Worm (Caenorhabditis elegans): ENCODE data around the gene F59F5.3.

The F59F5.3 gene

ce11 chrX:10524483-10524948, 17.7 kb downstream of the F59F5.3 start, which contains the start of the genes mboa-7 and git-1 (continued):
- no peak for TF ChIP-seq nhr-28 (tag; optimal IDR thresholded peaks at IDR 0.05)
- TF ChIP-seq efl-1 (optimal IDR thresholded peaks at IDR 0.05), result peak; percentile 42 to 49
- TF ChIP-seq efl-1 (GFP tag; optimal IDR thresholded peaks at IDR 0.05 in 1 of 2), result peak; percentile 12 to 92
- TF ChIP-seq hpl-2 (GFP tag; optimal IDR thresholded peaks at IDR 0.05), result peak; percentile 65
- TF ChIP-seq ama-1 (optimal IDR thresholded peaks at IDR 0.05), result no peak
- TF ChIP-seq dpl-1 (GFP tag; optimal IDR thresholded peaks at IDR 0.05), result peak; percentile 35 to 54 (median 54)
- TF ChIP-seq egl-27 (tag; optimal IDR thresholded peaks at IDR 0.05), result no peak
- peak; percentile 51 for TF ChIP-seq nhr-90 (tag; optimal IDR thresholded peaks at IDR 0.05; ENCODE audit: poor library complexity)
- no peak for TF ChIP-seq unc-86 (tag; optimal IDR thresholded peaks at IDR 0.05)
- no peak for TF ChIP-seq ztf-11 (tag; optimal IDR thresholded peaks at IDR 0.05)
- no peak for TF ChIP-seq zag-1 (tag; optimal IDR thresholded peaks at IDR 0.05)
- peak; percentile 86 for TF ChIP-seq nhr-20 (tag; optimal IDR thresholded peaks at IDR 0.05)
- peak; percentile 45 for TF ChIP-seq nhr-77 (tag; optimal IDR thresholded peaks at IDR 0.05)
- TF ChIP-seq sox-4 (tag; optimal IDR thresholded peaks at IDR 0.05), result no peak
- no peak for TF ChIP-seq nhr-237 (tag; optimal IDR thresholded peaks at IDR 0.05)
- no peak for TF ChIP-seq tlp-1 (tag; optimal IDR thresholded peaks at IDR 0.05)
- TF ChIP-seq xbp-1 (tag; optimal IDR thresholded peaks at IDR 0.05), result peak; percentile 45
- no peak for TF ChIP-seq hlh-17 (GFP tag; optimal IDR thresholded peaks at IDR 0.05; ENCODE audit: borderline replicate concordance)
- TF ChIP-seq lir-3 (tag; optimal IDR thresholded peaks at IDR 0.05; ENCODE audit: poor library complexity), result no peak
- TF ChIP-seq aly-2 (tag; optimal IDR thresholded peaks at IDR 0.05), result no peak
- no peak for TF ChIP-seq nhr-85 (tag)
- no peak for TF ChIP-seq mab-9 (GFP tag; IDR thresholded peaks at IDR 0.05)
- no peak for TF ChIP-seq lin-13 (GFP tag; optimal IDR thresholded peaks at IDR 0.05)
- TF ChIP-seq sup-37 (GFP tag; optimal IDR thresholded peaks at IDR 0.05), result no peak
- TF ChIP-seq mef-2 (tag; optimal IDR thresholded peaks at IDR 0.05), result no peak
- peak; percentile 66 for TF ChIP-seq unc-130 (tag; optimal IDR thresholded peaks at IDR 0.05)
- TF ChIP-seq fos-1 (tag; optimal IDR thresholded peaks at IDR 0.05), result no peak
- TF ChIP-seq elt-2 (tag; optimal IDR thresholded peaks at IDR 0.05), result no peak
- no peak for TF ChIP-seq pqm-1 (tag; optimal IDR thresholded peaks at IDR 0.05)
- TF ChIP-seq jun-1 (tag; optimal IDR thresholded peaks at IDR 0.05), result no peak
- TF ChIP-seq ceh-90 (tag; optimal IDR thresholded peaks at IDR 0.05), result no peak
- peak in 1 of 3 experiments; percentile 61 for TF ChIP-seq ceh-82 (tag; optimal IDR thresholded peaks at IDR 0.05)
- TF ChIP-seq Y116A8C.19 (tag; optimal IDR thresholded peaks at IDR 0.05; ENCODE audit: borderline replicate concordance), result no peak
- TF ChIP-seq F16B12.6 (tag; optimal IDR thresholded peaks at IDR 0.05), result peak; percentile 25
- TF ChIP-seq lin-14 (GFP tag; optimal IDR thresholded peaks at IDR 0.05), result peak; percentile 92
- TF ChIP-seq nhr-76 (tag; optimal IDR thresholded peaks at IDR 0.05), result no peak
- TF ChIP-seq fkh-8 (tag; optimal IDR thresholded peaks at IDR 0.05), result peak; percentile 17
- TF ChIP-seq lin-35 (GFP tag; optimal IDR thresholded peaks at IDR 0.05), result peak; percentile 42 to 81
- no peak for TF ChIP-seq alr-1 (tag; optimal IDR thresholded peaks at IDR 0.05; ENCODE audit: borderline replicate concordance)
- TF ChIP-seq nhr-19 (GFP tag; conservative IDR thresholded peaks at IDR 0.05), result peak; percentile 55
- TF ChIP-seq blmp-1 (tag; optimal IDR thresholded peaks at IDR 0.05), result peak; percentile 73
- peak; percentile 42; the same call in 1 of the 2 replicates for TF ChIP-seq grh-1 (GFP tag; IDR thresholded peaks at IDR 0.05)
- TF ChIP-seq snpc-4 (tag; optimal IDR thresholded peaks at IDR 0.05), result no peak
- TF ChIP-seq skn-1 (tag; optimal IDR thresholded peaks at IDR 0.05), result peak; percentile 37
- no peak for TF ChIP-seq lin-15B (tag; optimal IDR thresholded peaks at IDR 0.05)
- TF ChIP-seq C34B4.2 (tag; optimal IDR thresholded peaks at IDR 0.05), result no peak
- peak in 3 of 6 experiments; percentile 30 to 74 (median 57) for TF ChIP-seq elt-3 (tag; optimal IDR thresholded peaks at IDR 0.05)
- TF ChIP-seq ceh-88 (GFP tag; IDR thresholded peaks at IDR 0.05), result peak; percentile 11; the same call in 1 of the 2 replicates
- peak; percentile 65 for TF ChIP-seq tbx-2 (tag; optimal IDR thresholded peaks at IDR 0.05)
- TF ChIP-seq ces-1 (GFP tag; optimal IDR thresholded peaks at IDR 0.05), result no peak
- no peak for TF ChIP-seq nhr-11 (tag; optimal IDR thresholded peaks at IDR 0.05)
- no peak for TF ChIP-seq egl-13 (tag; optimal IDR thresholded peaks at IDR 0.05)
- no peak for TF ChIP-seq dsc-1 (tag; optimal IDR thresholded peaks at IDR 0.05)
- peak; percentile 15 for TF ChIP-seq vab-15 (tag; optimal IDR thresholded peaks at IDR 0.05)
